Worm (Caenorhabditis elegans): Measurements from ENCODE around the gene htz-1.

ce11 chrIV:4449843-4450242, 3.8 kb downstream of the htz-1 start:
- no peak for TF ChIP-seq lin-13 (tag; optimal IDR thresholded peaks at IDR 0.05)
- TF ChIP-seq nhr-76 (tag; optimal IDR thresholded peaks at IDR 0.05) = no peak
- no peak for TF ChIP-seq sptf-1 (tag; optimal IDR thresholded peaks at IDR 0.05)
- TF ChIP-seq mep-1 (tag; optimal IDR thresholded peaks at IDR 0.05) = no peak
- TF ChIP-seq unc-62 (GFP tag; optimal IDR thresholded peaks at IDR 0.05) = no peak
- TF ChIP-seq elt-3 (tag; optimal IDR thresholded peaks at IDR 0.05) = no peak
- TF ChIP-seq snpc-4 (tag; optimal IDR thresholded peaks at IDR 0.05) = no peak
- no peak for TF ChIP-seq nhr-237 (tag; optimal IDR thresholded peaks at IDR 0.05)
- no peak for TF ChIP-seq ztf-11 (tag; optimal IDR thresholded peaks at IDR 0.05)
- no peak for TF ChIP-seq nhr-28 (tag; optimal IDR thresholded peaks at IDR 0.05)

Data from whole organism, mixed stage, embryonic.